Worm (Caenorhabditis elegans): ENCODE data around the gene tkr-1.

DNA sequence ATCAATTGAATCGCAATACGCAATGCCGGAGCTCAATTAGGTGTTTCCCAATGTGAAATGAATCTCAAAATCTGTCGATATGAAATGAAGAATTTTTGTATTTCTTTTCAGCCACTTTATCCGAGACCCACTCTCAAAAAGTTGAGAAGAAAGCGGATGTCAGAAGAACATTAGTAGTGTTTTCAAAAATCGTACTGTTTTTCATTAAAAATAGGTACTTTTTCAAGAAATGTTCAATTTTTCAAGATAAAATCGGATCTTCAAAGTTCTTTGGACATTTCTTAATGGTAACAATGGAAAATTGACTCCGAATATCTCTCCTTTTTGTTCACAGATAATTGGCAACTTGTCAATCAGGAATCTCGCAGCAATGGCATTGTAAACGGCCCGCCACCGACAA, 22.4 kb upstream of the tkr-1 start, which contains the start of gene flp-25:
- TF ChIP-seq dao-5 (tag; optimal IDR thresholded peaks at IDR 0.05): no peak
- TF ChIP-seq W03F9.2 (tag; optimal IDR thresholded peaks at IDR 0.05): no peak
- TF ChIP-seq him-1 (tag; optimal IDR thresholded peaks at IDR 0.05): no peak

Measured in whole organism, L4/young adult.